Fruit fly (Drosophila melanogaster): ENCODE data around the gene Lsp1beta.
A peak's percentile ranks its signal among the peaks of the same experiment; 100 is the strongest.

Lsp1beta gene

DNA sequence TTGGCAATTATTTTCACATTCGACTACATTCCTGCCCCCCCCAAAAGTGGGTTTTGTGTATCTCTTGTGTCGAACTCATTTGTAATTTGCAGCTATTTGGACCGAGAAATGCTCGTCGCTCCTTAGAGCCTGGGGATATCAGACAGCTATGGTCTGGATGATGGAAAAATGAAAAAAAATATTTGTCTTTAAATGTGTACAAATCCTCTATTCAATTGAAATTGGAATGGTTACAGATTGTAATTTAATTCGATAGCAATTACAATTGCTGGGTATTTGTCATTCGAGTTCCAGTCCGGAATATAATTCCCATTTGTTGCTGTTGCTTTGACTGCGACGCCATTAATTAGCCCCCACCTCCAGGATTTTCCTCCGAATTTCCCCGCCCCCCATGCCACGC, 8.5 kb upstream of the Lsp1beta start:
- 0 out of 2 replicates have a peak, but pooled peaks have one; percentile 21 for TF ChIP-seq stc (GFP tag; IDR thresholded peaks at IDR 0.05)
- peak; percentile 54 for TF ChIP-seq CG7786 (GFP tag; optimal IDR thresholded peaks at IDR 0.05)
- TF ChIP-seq CG4730 (GFP tag; IDR thresholded peaks at IDR 0.05): peak; percentile 30; the same call in 1 of the 2 replicates
- TF ChIP-seq tgo (GFP tag; IDR thresholded peaks at IDR 0.05): peak; percentile 43; the same call in 2 of the 3 replicates
- peak; percentile 16 for TF ChIP-seq CG7839 (tag; optimal IDR thresholded peaks at IDR 0.05)
- TF ChIP-seq Hand (GFP tag; optimal IDR thresholded peaks at IDR 0.05): peak; percentile 11
- peak; percentile 70 for TF ChIP-seq Oaz (GFP tag; IDR thresholded peaks at IDR 0.05)
- no peak for TF ChIP-seq Mes4 (GFP tag; optimal IDR thresholded peaks at IDR 0.05)
- TF ChIP-seq row (GFP tag; IDR thresholded peaks at IDR 0.05): peak; percentile 79
- TF ChIP-seq Gsc (GFP tag; IDR thresholded peaks at IDR 0.05): 0 out of 2 replicates have a peak, but pooled peaks have one; percentile 6
- peak; percentile 45; the same call in 1 of the 2 replicates for TF ChIP-seq ap (GFP tag; IDR thresholded peaks at IDR 0.05)
- 0 out of 3 replicates have a peak, but pooled peaks have one; percentile 35 for TF ChIP-seq CG3726 (GFP tag; IDR thresholded peaks at IDR 0.05)
- TF ChIP-seq CG12391 (tag; optimal IDR thresholded peaks at IDR 0.05): peak; percentile 41
- no peak for TF ChIP-seq pan (optimal IDR thresholded peaks at IDR 0.05)
- peak in 1 of 2 experiments; percentile 37 for TF ChIP-seq pan (GFP tag; optimal IDR thresholded peaks at IDR 0.05 in 1 of 2, IDR thresholded peaks at IDR 0.05 in 1 of 2)
- 0 out of 2 replicates have a peak, but pooled peaks have one; percentile 19 for TF ChIP-seq ssp (GFP tag; IDR thresholded peaks at IDR 0.05)
- TF ChIP-seq CG7556 (GFP tag; optimal IDR thresholded peaks at IDR 0.05): peak; percentile 11
- peak; percentile 39; the same call in 1 of the 2 replicates for TF ChIP-seq CG5953 (GFP tag; IDR thresholded peaks at IDR 0.05)
- no peak for TF ChIP-seq Hr3 (GFP tag; optimal IDR thresholded peaks at IDR 0.05)
- peak; percentile 31 for TF ChIP-seq PHDP (tag; optimal IDR thresholded peaks at IDR 0.05)
- TF ChIP-seq CG11695 (GFP tag; IDR thresholded peaks at IDR 0.05): 0 out of 3 replicates have a peak, but pooled peaks have one; percentile 19
- TF ChIP-seq sob (GFP tag; IDR thresholded peaks at IDR 0.05): no peak
- TF ChIP-seq ind (GFP tag; optimal IDR thresholded peaks at IDR 0.05): no peak
- no peak for TF ChIP-seq CG2116 (GFP tag; optimal IDR thresholded peaks at IDR 0.05)
- TF ChIP-seq seq (GFP tag; IDR thresholded peaks at IDR 0.05): no peak
- TF ChIP-seq Xbp1 (GFP tag; optimal IDR thresholded peaks at IDR 0.05): peak; percentile 39
- peak; percentile 25 for TF ChIP-seq mam (GFP tag; optimal IDR thresholded peaks at IDR 0.05)
- TF ChIP-seq oc (tag; optimal IDR thresholded peaks at IDR 0.05): no peak
- peak; percentile 40; the same call in 1 of the 2 replicates for TF ChIP-seq ttk (GFP tag; IDR thresholded peaks at IDR 0.05)
- TF ChIP-seq Ada2b (GFP tag; IDR thresholded peaks at IDR 0.05): peak; percentile 29; the same call in 1 of the 2 replicates
- peak; percentile 22 for TF ChIP-seq CG2678 (tag; optimal IDR thresholded peaks at IDR 0.05)
- TF ChIP-seq Nf-YA (GFP tag; IDR thresholded peaks at IDR 0.05): no peak
- no peak for TF ChIP-seq ro (GFP tag; IDR thresholded peaks at IDR 0.05)
- no peak for TF ChIP-seq Opbp (GFP tag; IDR thresholded peaks at IDR 0.05; ENCODE audit: partially characterized antibody)
- TF ChIP-seq pzg (GFP tag; optimal IDR thresholded peaks at IDR 0.05): no peak
- peak; percentile 58 for TF ChIP-seq D19B (GFP tag; optimal IDR thresholded peaks at IDR 0.05)
- 0 out of 3 replicates have a peak, but pooled peaks have one; percentile 53 for TF ChIP-seq Optix (GFP tag; IDR thresholded peaks at IDR 0.05)
- TF ChIP-seq CG10209 (GFP tag; optimal IDR thresholded peaks at IDR 0.05): no peak
- TF ChIP-seq Med (GFP tag): peak; percentile 63
- TF ChIP-seq chif (GFP tag; optimal IDR thresholded peaks at IDR 0.05): peak in 1 of 2 experiments; percentile 6
- TF ChIP-seq CG15601 (tag; optimal IDR thresholded peaks at IDR 0.05): no peak
- TF ChIP-seq CG10366 (GFP tag; IDR thresholded peaks at IDR 0.05): peak; percentile 45; the same call in 1 of the 2 replicates
- no peak for TF ChIP-seq CG12299 (tag; optimal IDR thresholded peaks at IDR 0.05)
- TF ChIP-seq Trl (optimal IDR thresholded peaks at IDR 0.05): no peak
- TF ChIP-seq Trl (GFP tag; optimal IDR thresholded peaks at IDR 0.05): peak; percentile 17
- peak; percentile 36 for TF ChIP-seq ATbp (GFP tag; optimal IDR thresholded peaks at IDR 0.05)
- no peak for TF ChIP-seq kay (GFP tag; optimal IDR thresholded peaks at IDR 0.05)
- peak; percentile 40 for TF ChIP-seq CG18599 (GFP tag; optimal IDR thresholded peaks at IDR 0.05)
- TF ChIP-seq Ssrp (tag; optimal IDR thresholded peaks at IDR 0.05): no peak
- no peak for TF ChIP-seq HLH54F (GFP tag; optimal IDR thresholded peaks at IDR 0.05)
- no peak for TF ChIP-seq CG11398 (GFP tag; optimal IDR thresholded peaks at IDR 0.05)

Measured in whole organism, embryonic.